Worm (Caenorhabditis elegans) whole organism, mixed stage, embryonic: ENCODE measurements around the gene Y60C6A.2.

Experiments
- elt-1 ChIP-seq: sonication (generic microtip); optimal IDR thresholded peaks from 2 replicates; lab custom pipeline; 2017; ENCODE audit warnings: missing genetic modification characterization, mild to moderate bottlenecking, missing compliant biosample characterization, antibody characterized with exemption, moderate library complexity, borderline replicate concordance; ENCODE audit not compliant: insufficient read depth
- ham-2 ChIP-seq: fragments of 200-800 bp; sonication (Bioruptor generic); optimal IDR thresholded peaks from 2 replicates; lab custom pipeline; 2018; ENCODE audit warnings: mild to moderate bottlenecking, missing genetic modification characterization, missing compliant biosample characterization
- sem-2 ChIP-seq: fragments of 200-800 bp; sonication (Bioruptor generic); optimal IDR thresholded peaks from 2 replicates; lab custom pipeline; 2018; ENCODE audit warnings: mild to moderate bottlenecking, missing genetic modification characterization, missing compliant biosample characterization

Y60C6A.2 gene

DNA sequence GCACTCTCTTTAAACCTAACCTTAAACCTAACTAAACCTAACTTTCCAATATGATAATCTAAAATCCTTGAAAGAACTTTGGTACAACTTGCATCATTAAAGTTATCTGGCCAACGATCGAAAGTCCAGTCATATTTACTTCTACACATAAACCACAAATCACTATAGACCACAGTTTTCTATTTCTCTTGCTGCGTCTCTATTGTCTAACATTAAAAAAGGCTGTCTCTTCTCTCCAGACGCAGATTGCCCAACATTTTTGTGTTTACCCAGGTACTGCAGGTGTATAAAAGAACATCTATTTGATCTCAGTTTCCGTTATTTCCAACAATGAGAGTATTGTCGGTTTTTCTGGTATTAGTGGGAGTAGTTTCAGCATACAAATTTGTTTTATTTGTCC is 43.0 kb downstream of the Y60C6A.2 start, which contains the start of gene ugt-61:
Gene ugt-61 (plus strand): TSS at position 233 of the 400 bp plus-strand sequence.
- no peak for TF ChIP-seq ham-2

DNA sequence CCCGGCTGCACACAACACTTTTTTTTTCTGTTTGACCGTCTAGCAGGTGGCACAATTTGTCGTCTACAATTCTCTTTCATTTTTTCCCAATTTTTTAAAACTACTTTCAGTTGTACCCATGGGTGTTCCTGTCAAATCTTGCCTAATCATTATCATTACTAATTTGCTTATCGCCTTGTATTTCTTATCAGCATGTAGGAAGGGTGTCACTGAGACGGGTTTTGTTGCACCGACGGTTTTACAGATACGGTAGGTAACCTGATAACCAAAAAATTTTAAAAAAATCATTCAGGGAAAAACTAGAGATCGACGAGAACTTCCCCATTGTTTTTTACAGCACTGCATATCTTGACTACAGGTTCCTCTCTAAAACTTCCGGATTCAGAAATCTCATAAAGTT is 47.5 kb downstream of the Y60C6A.2 start, which contains the start of gene F39G3.2:
Gene F39G3.2 (plus strand): TSS at position 105 of the 400 bp plus-strand sequence.
- no peak for TF ChIP-seq elt-1
- TF ChIP-seq sem-2 (GFP tag; lab: Kevin White, UChicago), result no peak
